Worm (Caenorhabditis elegans): ENCODE measurements around the gene B0432.11.

- no peak for TF ChIP-seq lin-35 (GFP tag; optimal IDR thresholded peaks at IDR 0.05)
- no peak for TF ChIP-seq F33H1.4 (GFP tag; IDR thresholded peaks at IDR 0.05)
These were observed 45.7 kb upstream of the B0432.11 start, which contains the start of gene clc-31 for ce11 chrII:340224-340623.

Data from whole organism, young adult.